Worm (Caenorhabditis elegans) whole organism, L1 larva: Measurements from ENCODE around the gene F46F5.15.

Source experiments
- C34B4.2 ChIP-seq: sonication (generic microtip); optimal IDR thresholded peaks from 2 replicates; lab custom pipeline; 2017; ENCODE audit warnings: mild to moderate bottlenecking, missing genetic modification characterization, missing compliant biosample characterization
- aha-1 ChIP-seq: fragments of 150-350 bp; optimal IDR thresholded peaks from 2 replicates; lab custom pipeline; 2014; ENCODE audit warnings: missing biosample characterization, missing genetic modification characterization
- ceh-82 ChIP-seq, 3 experiments: fragments of 150-350 bp in 1 of 3; sonication (generic microtip) in 2 of 3; optimal IDR thresholded peaks; 2 replicates each; lab custom pipeline; 2014 to 2017; ENCODE audit warnings: missing biosample characterization in 3 of 3, missing genetic modification characterization in 3 of 3
- efl-1 ChIP-seq, 4 experiments: fragments of 150-350 bp; optimal IDR thresholded peaks in 3 of 4; peaks in 1 of 4; 1 replicate in 1 of 4; 2 replicates in 3 of 4; lab custom pipeline; 2014; ENCODE audit warnings: missing biosample characterization in 2 of 4, missing genetic modification characterization in 2 of 4, missing genetic modification reagents in 2 of 4
- fos-1 ChIP-seq: fragments of 150-350 bp; optimal IDR thresholded peaks from 2 replicates; lab custom pipeline; 2014; ENCODE audit warnings: missing biosample characterization, missing genetic modification characterization
- lin-39 ChIP-seq: fragments of 150-350 bp; optimal IDR thresholded peaks from 2 replicates; lab custom pipeline; 2014; ENCODE audit warnings: missing biosample characterization, missing genetic modification reagents, missing genetic modification characterization
- mdl-1 ChIP-seq, 2 experiments: fragments of 150-350 bp; optimal IDR thresholded peaks; 2 replicates each; lab custom pipeline; 2014 to 2017; ENCODE audit warnings: missing biosample characterization in 2 of 2, missing genetic modification characterization in 2 of 2, inconsistent platforms in 1 of 2
- nhr-76 ChIP-seq: sonication (generic microtip); optimal IDR thresholded peaks from 2 replicates; lab custom pipeline; 2017; ENCODE audit warnings: missing biosample characterization, missing genetic modification characterization
- pqm-1 ChIP-seq: sonication (generic microtip); optimal IDR thresholded peaks from 3 replicates; lab custom pipeline; 2017; ENCODE audit warnings: missing biosample characterization, missing genetic modification characterization
- rnt-1 ChIP-seq: sonication (generic microtip); optimal IDR thresholded peaks from 2 replicates; lab custom pipeline; 2016; ENCODE audit warnings: mild to moderate bottlenecking, missing genetic modification characterization, moderate library complexity, missing compliant biosample characterization
- sptf-1 ChIP-seq: fragments of 150-350 bp; optimal IDR thresholded peaks from 2 replicates; lab custom pipeline; 2014; ENCODE audit warnings: missing biosample characterization, missing genetic modification characterization
- unc-86 ChIP-seq: sonication (generic microtip); optimal IDR thresholded peaks from 2 replicates; lab custom pipeline; 2016; ENCODE audit warnings: missing genetic modification characterization, missing compliant biosample characterization
- ztf-4 ChIP-seq: fragments of 150-350 bp; optimal IDR thresholded peaks from 2 replicates; lab custom pipeline; 2014; ENCODE audit warnings: missing biosample characterization, missing genetic modification characterization

ce11 chrII:773830-774229, 14.4 kb upstream of the F46F5.15 start:
- TF ChIP-seq nhr-76 (tag; lab: Kevin White, UChicago) (no peak), C34B4.2 (no peak), pqm-1 (tag; lab: Kevin White, UChicago) (no peak), rnt-1 (tag; lab: Kevin White, UChicago) (no peak), unc-86 (tag; lab: Kevin White, UChicago) (no peak), sptf-1 (tag; lab: Kevin White, UChicago) (no peak), efl-1 (optimal IDR thresholded peaks at IDR 0.05; lab: Kevin White, UChicago) (no peak), efl-1 (GFP tag; optimal IDR thresholded peaks at IDR 0.05 in 1 of 2; lab: Kevin White, UChicago) (no peak), fos-1 (tag; lab: Kevin White, UChicago) (no peak), aha-1 (tag; lab: Kevin White, UChicago) (no peak), ztf-4 (tag; lab: Kevin White, UChicago) (no peak), lin-39 (no peak), mdl-1 (tag; optimal IDR thresholded peaks at IDR 0.05; lab: Kevin White, UChicago) (no peak), ceh-82 (tag; optimal IDR thresholded peaks at IDR 0.05; lab: Kevin White, UChicago) (no peak)
